Worm (Caenorhabditis elegans): Measurements from ENCODE around the gene nhr-235.
"Not testable (repeated sequence)": the region's sequence is repeated elsewhere in the genome, so short reads cannot be mapped to it uniquely, and the experiment has no call there.

nhr-235 gene

DNA sequence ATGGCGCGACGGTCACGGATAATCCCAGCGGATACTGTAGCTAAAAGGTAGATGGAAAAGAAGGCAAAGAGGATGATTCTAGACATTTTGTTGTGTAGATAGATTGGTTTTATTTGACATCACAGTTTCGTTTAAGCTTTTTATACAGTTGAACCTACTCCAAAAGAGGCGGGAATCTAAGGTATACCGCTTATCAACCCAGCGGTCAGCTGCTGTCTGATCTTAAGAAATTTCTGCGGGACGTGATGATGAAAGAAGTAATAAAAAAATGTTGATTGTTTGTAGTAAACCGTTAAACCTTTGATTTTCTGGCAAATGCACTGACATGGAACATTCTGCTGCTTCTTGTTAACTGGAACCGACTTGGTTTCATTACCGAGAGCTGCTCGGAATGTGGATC, 24.4 kb upstream of the nhr-235 start, which contains the start of gene nspe-6:
Gene nspe-6 (minus strand): TSS at position 101 of the 400 bp plus-strand sequence.
- TF ChIP-seq ceh-44 (GFP tag; IDR thresholded peaks at IDR 0.05) (no peak), aha-1 (tag) (peak; percentile 10)

DNA sequence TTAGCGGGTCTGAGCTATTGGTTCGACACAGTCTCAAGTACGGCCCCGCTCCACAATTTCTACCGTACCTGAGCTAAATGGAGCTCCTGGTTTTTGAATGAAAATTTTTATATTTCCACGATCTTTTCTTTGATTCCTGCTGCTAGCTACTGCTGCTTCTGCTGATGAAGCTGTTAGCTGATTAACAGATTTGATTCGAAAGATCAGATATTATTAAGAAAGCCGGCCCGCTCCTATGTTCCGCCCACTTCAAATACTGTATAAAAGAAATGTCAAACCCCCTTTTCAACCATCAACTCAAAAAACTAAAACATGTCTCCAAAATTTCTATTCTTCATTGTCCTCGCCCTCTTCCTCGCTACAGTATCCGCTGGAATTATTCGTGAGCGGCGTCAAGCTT, 22.9 kb upstream of the nhr-235 start, which contains the start of gene nspe-3:
Gene nspe-3 (plus strand): TSS at position 301 of the 400 bp plus-strand sequence.
- TF ChIP-seq nhr-48 (tag; optimal IDR thresholded peaks at IDR 0.05) (no peak), T26A8.4 (GFP tag; IDR thresholded peaks at IDR 0.05) (no peak), nhr-11 (tag; optimal IDR thresholded peaks at IDR 0.05) (no peak), egl-27 (tag; optimal IDR thresholded peaks at IDR 0.05) (no peak), spr-3 (GFP tag; optimal IDR thresholded peaks at IDR 0.05) (no peak), Y75B8A.6 (GFP tag; IDR thresholded peaks at IDR 0.05) (no peak), nhr-41 (GFP tag; IDR thresholded peaks at IDR 0.05) (no peak)

DNA sequence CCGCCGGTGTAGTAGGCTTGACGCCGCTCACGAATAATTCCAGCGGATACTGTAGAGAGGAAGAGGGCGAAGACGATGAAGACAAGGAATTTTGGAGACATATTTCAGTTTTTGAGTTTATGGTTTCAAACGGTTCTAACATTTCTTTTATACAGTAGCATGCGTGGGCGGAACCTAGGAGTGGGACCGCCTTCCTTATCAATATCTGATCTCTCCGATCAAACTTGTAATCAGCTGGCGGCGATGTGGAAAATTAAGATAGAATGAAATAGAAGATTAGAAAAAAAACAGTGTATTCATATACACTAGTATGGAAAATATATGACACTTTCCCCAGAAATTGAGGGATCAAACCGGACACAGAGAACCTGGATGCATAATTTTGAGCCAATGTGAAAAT, 21.2 kb upstream of the nhr-235 start, which contains the start of gene nspe-2:
Gene nspe-2 (minus strand): TSS at position 101 of the 400 bp plus-strand sequence.
- TF ChIP-seq tag-97 (GFP tag; IDR thresholded peaks at IDR 0.05) (no peak), unc-62 (GFP tag; optimal IDR thresholded peaks at IDR 0.05 in 1 of 2) (peak in 1 of 2 experiments; percentile 46), unc-62 (tag; optimal IDR thresholded peaks at IDR 0.05) (no peak)

DNA sequence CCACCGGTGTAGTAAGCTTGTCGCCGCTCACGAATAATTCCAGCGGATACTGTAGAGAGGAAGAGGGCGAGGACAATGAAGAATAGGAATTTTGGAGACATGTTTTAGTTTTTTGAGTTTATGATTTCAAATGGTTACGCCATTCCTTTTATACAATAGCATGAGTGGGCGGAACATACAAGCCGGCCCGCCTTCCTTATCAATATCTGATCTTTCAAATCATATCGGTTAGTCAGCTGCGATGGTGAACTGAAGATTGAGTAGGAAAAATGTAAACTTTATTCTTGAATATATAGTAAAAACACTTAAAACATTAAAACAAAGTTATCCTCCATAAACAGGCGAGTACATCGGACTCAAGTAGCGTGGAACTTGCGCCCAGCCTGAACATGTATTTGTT, 19.7 kb upstream of the nhr-235 start, which contains the start of gene nspe-1:
Gene nspe-1 (minus strand): TSS at position 101 of the 400 bp plus-strand sequence.
- TF ChIP-seq ceh-82 (tag; optimal IDR thresholded peaks at IDR 0.05) (no peak), ceh-32 (tag; optimal IDR thresholded peaks at IDR 0.05; ENCODE audit: poor library complexity) (no peak), dpl-1 (GFP tag; optimal IDR thresholded peaks at IDR 0.05) (no peak)

DNA sequence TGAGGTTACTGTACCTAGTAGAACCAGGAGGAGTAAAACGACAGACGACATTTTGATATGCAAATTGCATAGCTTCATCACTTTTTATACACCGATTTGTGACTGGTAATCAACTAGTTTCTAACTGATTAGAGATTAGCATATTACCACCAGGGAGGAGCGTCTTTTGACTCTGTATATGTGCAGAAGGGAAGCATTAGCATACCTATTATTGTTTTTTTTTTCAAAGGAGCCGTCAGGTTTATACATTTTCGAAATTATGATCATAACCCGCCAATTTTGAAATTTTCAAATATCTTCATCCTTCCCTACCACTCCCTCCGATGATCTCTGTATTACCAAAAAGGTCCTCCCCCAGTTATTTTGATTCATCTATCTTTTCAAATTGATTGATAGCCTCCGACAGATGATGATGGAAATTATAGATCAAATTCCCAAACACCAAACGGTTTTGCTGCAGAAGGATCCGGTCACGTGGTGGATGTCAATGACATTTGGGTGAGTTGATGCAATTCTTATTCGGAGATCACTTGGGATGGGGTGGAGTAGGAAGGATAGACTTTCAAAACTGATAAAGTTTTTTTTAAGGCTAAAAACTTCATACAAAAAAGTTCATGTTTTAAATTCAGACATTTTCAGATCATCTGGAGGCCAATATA, 18.4 kb upstream of the nhr-235 start, which contains the start of gene nspe-8:
Gene nspe-8 (minus strand): TSS at position 51 of the 659 bp plus-strand sequence.
- peak in 1 of 2 experiments; percentile 71 for TF ChIP-seq hif-1 (tag; optimal IDR thresholded peaks at IDR 0.05)
- peak; percentile 95 for TF ChIP-seq aha-1 (tag)
- TF ChIP-seq mdl-1 (tag; optimal IDR thresholded peaks at IDR 0.05) = peak in 1 of 2 experiments; percentile 68
- peak; percentile 43 for TF ChIP-seq hlh-30 (tag; optimal IDR thresholded peaks at IDR 0.05; ENCODE audit: insufficient read depth)
- TF ChIP-seq hlh-11 (tag; optimal IDR thresholded peaks at IDR 0.05) = peak; percentile 47
- TF ChIP-seq nhr-28 (tag; optimal IDR thresholded peaks at IDR 0.05) = peak; percentile 79
- no peak for TF ChIP-seq nhr-76 (tag; optimal IDR thresholded peaks at IDR 0.05)
- TF ChIP-seq unc-62 (GFP tag; optimal IDR thresholded peaks at IDR 0.05 in 1 of 2) = peak in 1 of 2 experiments; percentile 76
- TF ChIP-seq unc-62 (tag; optimal IDR thresholded peaks at IDR 0.05) = no peak
- TF ChIP-seq sdz-12 (GFP tag; optimal IDR thresholded peaks at IDR 0.05) = no peak
- peak; percentile 75 for TF ChIP-seq ceh-20 (GFP tag; IDR thresholded peaks at IDR 0.05)
- peak; percentile 40; the same call in 1 of the 2 replicates for TF ChIP-seq dmd-6 (GFP tag; IDR thresholded peaks at IDR 0.05)

DNA sequence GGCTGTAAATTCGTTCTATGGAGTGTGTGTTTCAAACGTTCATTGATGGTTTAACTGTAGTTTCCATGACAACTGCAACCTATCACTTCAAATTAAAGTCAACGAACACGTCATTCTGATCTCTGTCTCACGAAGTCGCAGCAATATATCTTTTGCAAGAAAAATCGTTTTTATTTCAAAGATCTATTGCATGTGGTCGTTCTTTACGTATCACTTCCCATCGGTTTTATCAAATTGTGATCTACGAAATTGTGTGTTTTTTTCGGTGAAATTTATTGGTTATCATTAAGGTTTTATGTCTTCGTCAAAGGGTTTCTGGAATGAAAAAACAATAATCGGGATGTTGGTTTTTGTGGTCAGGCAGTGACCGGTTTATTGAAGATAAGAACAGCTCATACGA, 17.6 kb upstream of the nhr-235 start:
- TF ChIP-seq daf-19 (GFP tag; conservative IDR thresholded peaks at IDR 0.05) (no peak), ceh-20 (GFP tag; IDR thresholded peaks at IDR 0.05) (peak; percentile 55; the same call in 1 of the 2 replicates), F44E2.7 (GFP tag; IDR thresholded peaks at IDR 0.05) (no peak), hif-1 (tag; optimal IDR thresholded peaks at IDR 0.05) (peak in 1 of 2 experiments; percentile 11), tag-97 (GFP tag; IDR thresholded peaks at IDR 0.05) (no peak), dmd-6 (GFP tag; IDR thresholded peaks at IDR 0.05) (peak; percentile 21; the same call in 1 of the 2 replicates), nhr-11 (tag; optimal IDR thresholded peaks at IDR 0.05) (no peak)

DNA sequence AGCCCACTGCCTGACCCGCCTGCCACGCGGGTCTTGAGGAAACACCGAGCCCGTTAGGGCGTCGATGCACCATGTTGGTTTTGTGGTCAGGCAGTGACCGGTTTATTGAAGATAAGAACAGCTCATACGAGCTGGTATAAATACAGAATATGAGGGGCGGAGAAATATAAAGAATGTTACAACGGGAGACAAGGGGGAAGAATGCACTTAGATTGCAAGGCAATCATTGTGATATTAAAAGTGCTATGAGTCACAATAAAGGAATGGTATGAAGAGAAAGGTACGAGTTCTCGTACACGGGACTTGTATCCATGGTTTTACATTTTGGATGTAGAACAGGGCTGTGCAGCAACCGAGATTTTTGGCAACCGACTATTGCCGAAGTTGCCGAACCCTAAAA, 16.0 kb upstream of the nhr-235 start, which contains the start of gene Y38E10A.14:
Gene Y38E10A.14 (minus strand): TSS at position 101 of the 400 bp plus-strand sequence.
- not testable (repeated sequence) for TF ChIP-seq set-16 (GFP tag; IDR thresholded peaks at IDR 0.05); duxl-1 (tag; optimal IDR thresholded peaks at IDR 0.05; ENCODE audit: poor library complexity); jun-1 (tag; optimal IDR thresholded peaks at IDR 0.05)

All from whole organism, L4 larva.